Worm (Caenorhabditis elegans) whole organism, late embryonic: ENCODE results near the gene sax-2.
A peak's percentile ranks its signal among the peaks of the same experiment; 100 is the strongest.

Source experiments
- C38D4.7 ChIP-seq: fragments of 200-800 bp; sonication (Bioruptor generic); optimal IDR thresholded peaks from 2 replicates; lab custom pipeline; 2018; ENCODE audit warnings: mild to moderate bottlenecking, missing genetic modification characterization, moderate library complexity, missing compliant biosample characterization
- F13H6.1 ChIP-seq: sonication (generic microtip); optimal IDR thresholded peaks from 2 replicates; lab custom pipeline; 2016; ENCODE audit warnings: missing genetic modification characterization, missing compliant biosample characterization
- K02D7.2 ChIP-seq: sonication (generic microtip); optimal IDR thresholded peaks from 2 replicates; lab custom pipeline; 2017; ENCODE audit warnings: mild to moderate bottlenecking, missing genetic modification characterization, missing compliant biosample characterization
- K09A11.1 ChIP-seq: sonication (generic microtip); optimal IDR thresholded peaks from 2 replicates; lab custom pipeline; 2017; ENCODE audit warnings: antibody characterized with exemption, mild to moderate bottlenecking, missing genetic modification characterization, missing compliant biosample characterization; ENCODE audit not compliant: insufficient read depth
- ahr-1 ChIP-seq: sonication (generic microtip); optimal IDR thresholded peaks from 2 replicates; lab custom pipeline; 2016; ENCODE audit warnings: missing genetic modification characterization, missing compliant biosample characterization
- ceh-14 ChIP-seq: sonication (generic microtip); optimal IDR thresholded peaks from 2 replicates; lab custom pipeline; 2016; ENCODE audit warnings: missing genotype, missing genetic modification characterization, missing compliant biosample characterization
- ceh-19 ChIP-seq: fragments of 200-800 bp; sonication (Bioruptor generic); optimal IDR thresholded peaks from 2 replicates; lab custom pipeline; 2018; ENCODE audit warnings: mild to moderate bottlenecking, missing genetic modification characterization, missing compliant biosample characterization
- ceh-24 ChIP-seq: sonication (generic microtip); optimal IDR thresholded peaks from 2 replicates; lab custom pipeline; 2016; ENCODE audit warnings: mild to moderate bottlenecking, missing genetic modification characterization, missing compliant biosample characterization
- ceh-31 ChIP-seq: sonication (generic microtip); optimal IDR thresholded peaks from 2 replicates; lab custom pipeline; 2016; ENCODE audit warnings: missing genetic modification characterization, missing compliant biosample characterization
- ceh-34 ChIP-seq: sonication (generic microtip); optimal IDR thresholded peaks from 2 replicates; lab custom pipeline; 2016; ENCODE audit warnings: mild to moderate bottlenecking, missing genetic modification characterization, missing compliant biosample characterization
- ceh-45 ChIP-seq: fragments of 200-800 bp; sonication (Bioruptor generic); IDR thresholded peaks from 2 replicates; pipeline ENCODE4 v1.3.6; 2022; ENCODE audit warnings: missing genetic modification reagents, missing genetic modification characterization, missing compliant biosample characterization
- ceh-48 ChIP-seq: sonication (generic microtip); optimal IDR thresholded peaks from 2 replicates; lab custom pipeline; 2016; ENCODE audit warnings: missing genetic modification characterization, inconsistent platforms, missing compliant biosample characterization
- ceh-6 ChIP-seq: fragments of 200-800 bp; sonication (Bioruptor generic); optimal IDR thresholded peaks from 2 replicates; lab custom pipeline; 2018; ENCODE audit warnings: mild to moderate bottlenecking, missing genetic modification characterization, missing compliant biosample characterization
- elt-4 ChIP-seq: sonication (generic microtip); optimal IDR thresholded peaks from 2 replicates; lab custom pipeline; 2016; ENCODE audit warnings: missing genetic modification characterization, missing compliant biosample characterization
- ets-4 ChIP-seq: sonication (generic microtip); optimal IDR thresholded peaks from 2 replicates; lab custom pipeline; 2016; ENCODE audit warnings: missing genetic modification characterization, missing compliant biosample characterization
- fax-1 ChIP-seq: sonication (generic microtip); optimal IDR thresholded peaks from 2 replicates; lab custom pipeline; 2016; ENCODE audit warnings: missing genotype, missing genetic modification characterization, missing compliant biosample characterization
- fkh-10 ChIP-seq: fragments of 150-350 bp; optimal IDR thresholded peaks from 2 replicates; lab custom pipeline; 2014; ENCODE audit warnings: missing biosample characterization, missing genetic modification reagents, missing genetic modification characterization
- gmeb-2 ChIP-seq: sonication (generic microtip); optimal IDR thresholded peaks from 2 replicates; lab custom pipeline; 2016; ENCODE audit warnings: missing genetic modification characterization, inconsistent platforms, missing compliant biosample characterization
- hlh-13 ChIP-seq: fragments of 200-800 bp; sonication (Bioruptor generic); optimal IDR thresholded peaks from 2 replicates; lab custom pipeline; 2018; ENCODE audit warnings: mild to moderate bottlenecking, missing genetic modification characterization, missing compliant biosample characterization
- hlh-15 ChIP-seq: sonication (generic microtip); optimal IDR thresholded peaks from 2 replicates; lab custom pipeline; 2016; ENCODE audit warnings: missing genetic modification characterization, missing compliant biosample characterization
- hlh-6 ChIP-seq: sonication (generic microtip); optimal IDR thresholded peaks from 2 replicates; lab custom pipeline; 2016; ENCODE audit warnings: missing genotype, missing genetic modification characterization, missing compliant biosample characterization
- lim-6 ChIP-seq: sonication (generic microtip); optimal IDR thresholded peaks from 2 replicates; lab custom pipeline; 2016; ENCODE audit warnings: missing genetic modification characterization, missing compliant biosample characterization
- lin-11 ChIP-seq: fragments of 200-800 bp; sonication (Bioruptor generic); optimal IDR thresholded peaks from 2 replicates; lab custom pipeline; 2018; ENCODE audit warnings: mild to moderate bottlenecking, missing genetic modification characterization, missing compliant biosample characterization
- madf-2 ChIP-seq: sonication (generic microtip); optimal IDR thresholded peaks from 2 replicates; lab custom pipeline; 2017; ENCODE audit warnings: missing genetic modification characterization, missing compliant biosample characterization
- pag-3 ChIP-seq: sonication (generic microtip); optimal IDR thresholded peaks from 2 replicates; lab custom pipeline; 2016; ENCODE audit warnings: missing compliant biosample characterization, missing genetic modification characterization, borderline replicate concordance
- pax-1 ChIP-seq: fragments of 150-350 bp; optimal IDR thresholded peaks from 2 replicates; lab custom pipeline; 2014; ENCODE audit warnings: missing biosample characterization, missing genetic modification characterization
- pha-4 ChIP-seq: fragments of 150-350 bp; optimal IDR thresholded peaks from 2 replicates; lab custom pipeline; 2018; ENCODE audit warnings: missing biosample characterization, missing genetic modification reagents, missing genetic modification characterization
- pqm-1 ChIP-seq: sonication (generic microtip); optimal IDR thresholded peaks from 2 replicates; lab custom pipeline; 2016; ENCODE audit warnings: missing genetic modification characterization, missing compliant biosample characterization
- pros-1 ChIP-seq: fragments of 150-350 bp; optimal IDR thresholded peaks from 2 replicates; lab custom pipeline; 2014; ENCODE audit warnings: missing biosample characterization, missing genetic modification reagents, missing genetic modification characterization
- ref-2 ChIP-seq: sonication (generic microtip); optimal IDR thresholded peaks from 2 replicates; lab custom pipeline; 2016; ENCODE audit warnings: missing genetic modification characterization, missing compliant biosample characterization
- sdc-2 ChIP-seq: sonication (generic microtip); optimal IDR thresholded peaks from 2 replicates; lab custom pipeline; 2016; ENCODE audit warnings: missing genotype, missing genetic modification characterization, missing compliant biosample characterization
- tbx-2 ChIP-seq: sonication (generic microtip); optimal IDR thresholded peaks from 2 replicates; lab custom pipeline; 2016; ENCODE audit warnings: missing genetic modification characterization, missing compliant biosample characterization
- unc-3 ChIP-seq, 2 experiments: fragments of 200-800 bp in 1 of 2; sonication (Bioruptor generic) in 1 of 2; sonication (generic microtip) in 1 of 2; conservative IDR thresholded peaks in 1 of 2; optimal IDR thresholded peaks in 1 of 2; 2 replicates each; pipeline versions ENCODE4 v1.3.6 to Lab custom; 2016 to 2022; ENCODE audit warnings: missing compliant biosample characterization in 2 of 2, missing genetic modification characterization in 2 of 2, missing genetic modification reagents in 1 of 2
- unc-55 ChIP-seq: sonication (generic microtip); optimal IDR thresholded peaks from 2 replicates; lab custom pipeline; 2017; ENCODE audit warnings: missing biosample characterization, missing genetic modification reagents, missing genetic modification characterization
- unc-86 ChIP-seq: sonication (generic microtip); optimal IDR thresholded peaks from 2 replicates; lab custom pipeline; 2016; ENCODE audit warnings: missing genetic modification characterization, missing compliant biosample characterization

The sax-2 gene

ce11 chrIII:5112998-5113397 lies 3.5 kb downstream of the sax-2 start:
- TF ChIP-seq tbx-2 (tag; lab: Kevin White, UChicago): no peak
- no peak for TF ChIP-seq C38D4.7 (GFP tag; lab: Kevin White, UChicago)
- TF ChIP-seq lin-11 (tag; lab: Kevin White, UChicago): no peak
- no peak for TF ChIP-seq K02D7.2 (tag; lab: Kevin White, UChicago)
- no peak for TF ChIP-seq F13H6.1
- TF ChIP-seq hlh-6: no peak
- no peak for TF ChIP-seq ref-2 (tag; lab: Kevin White, UChicago)
- TF ChIP-seq hlh-15: no peak
- no peak for TF ChIP-seq ceh-19 (GFP tag; lab: Kevin White, UChicago)
- TF ChIP-seq pha-4 (tag; lab: Kevin White, UChicago): no peak
- TF ChIP-seq lim-6 (tag; lab: Kevin White, UChicago): no peak
- TF ChIP-seq madf-2 (tag; lab: Kevin White, UChicago): no peak
- TF ChIP-seq elt-4 (tag; lab: Kevin White, UChicago): no peak
- TF ChIP-seq ceh-6 (GFP tag; lab: Kevin White, UChicago): no peak

- TF ChIP-seq ets-4: no peak
- TF ChIP-seq unc-3 (GFP tag; conservative IDR thresholded peaks at IDR 0.05; lab: Robert Waterston, UW): no peak
- no peak for TF ChIP-seq unc-3 (tag; optimal IDR thresholded peaks at IDR 0.05; lab: Kevin White, UChicago)
- TF ChIP-seq ahr-1: no peak
- no peak for TF ChIP-seq ceh-34 (tag; lab: Kevin White, UChicago)
- no peak for TF ChIP-seq unc-55 (GFP tag; lab: Kevin White, UChicago)
- no peak for TF ChIP-seq hlh-13 (GFP tag; lab: Kevin White, UChicago)
- no peak for TF ChIP-seq hlh-15
- no peak for TF ChIP-seq gmeb-2
- TF ChIP-seq pag-3 (tag; lab: Kevin White, UChicago): no peak
- no peak for TF ChIP-seq pax-1 (tag; lab: Kevin White, UChicago)
- no peak for TF ChIP-seq K09A11.1 (tag; lab: Kevin White, UChicago)
- no peak for TF ChIP-seq unc-86
- TF ChIP-seq ceh-14 (tag; lab: Kevin White, UChicago): no peak
- TF ChIP-seq ceh-45 (GFP tag; lab: Robert Waterston, UW): no peak
- no peak for TF ChIP-seq ceh-48 (tag; lab: Kevin White, UChicago)
- no peak for TF ChIP-seq pha-4 (tag; lab: Kevin White, UChicago)
- TF ChIP-seq fkh-10 (GFP tag; lab: Kevin White, UChicago): no peak
Measured at ce11 chrIII:5119063-5119462, 9.6 kb downstream of the sax-2 start.

ce11 chrIII:5120593-5120992 lies 11.1 kb downstream of the sax-2 start:
- TF ChIP-seq tbx-2 (tag; lab: Kevin White, UChicago) (peak; percentile 29), pqm-1 (tag; lab: Kevin White, UChicago) (no peak)

ce11 chrIII:5124385-5124784 lies 14.9 kb downstream of the sax-2 start:
- TF ChIP-seq unc-55 (GFP tag; lab: Kevin White, UChicago) (peak; percentile 52), tbx-2 (tag; lab: Kevin White, UChicago) (peak; percentile 79), ceh-24 (tag; lab: Kevin White, UChicago) (no peak)

ce11 chrIII:5125759-5126158 lies 16.3 kb downstream of the sax-2 start:
- TF ChIP-seq ceh-14 (tag; lab: Kevin White, UChicago) (no peak), tbx-2 (tag; lab: Kevin White, UChicago) (peak; percentile 47), fax-1 (tag; lab: Kevin White, UChicago) (no peak), unc-55 (GFP tag; lab: Kevin White, UChicago) (peak; percentile 40)

ce11 chrIII:5126988-5127387 lies 17.5 kb downstream of the sax-2 start:
- TF ChIP-seq tbx-2 (tag; lab: Kevin White, UChicago) (peak; percentile 93), ceh-31 (peak; percentile 24), pros-1 (no peak), fax-1 (tag; lab: Kevin White, UChicago) (no peak), sdc-2 (tag; lab: Kevin White, UChicago) (no peak)
